Worm (Caenorhabditis elegans) whole organism, late embryonic: Measurements from ENCODE around the gene pod-2.

Experiments used
- C08G9.2 ChIP-seq: sonication (generic microtip); optimal IDR thresholded peaks from 2 replicates; lab custom pipeline; 2016; ENCODE audit warnings: mild to moderate bottlenecking, missing genetic modification characterization, moderate library complexity, missing compliant biosample characterization
- C38D4.7 ChIP-seq: fragments of 200-800 bp; sonication (Bioruptor generic); optimal IDR thresholded peaks from 2 replicates; lab custom pipeline; 2018; ENCODE audit warnings: mild to moderate bottlenecking, missing genetic modification characterization, moderate library complexity, missing compliant biosample characterization
- F13H6.1 ChIP-seq: sonication (generic microtip); optimal IDR thresholded peaks from 2 replicates; lab custom pipeline; 2016; ENCODE audit warnings: missing genetic modification characterization, missing compliant biosample characterization
- K02D7.2 ChIP-seq: sonication (generic microtip); optimal IDR thresholded peaks from 2 replicates; lab custom pipeline; 2017; ENCODE audit warnings: mild to moderate bottlenecking, missing genetic modification characterization, missing compliant biosample characterization
- ahr-1 ChIP-seq: sonication (generic microtip); optimal IDR thresholded peaks from 2 replicates; lab custom pipeline; 2016; ENCODE audit warnings: missing genetic modification characterization, missing compliant biosample characterization
- ceh-14 ChIP-seq: sonication (generic microtip); optimal IDR thresholded peaks from 2 replicates; lab custom pipeline; 2016; ENCODE audit warnings: missing genotype, missing genetic modification characterization, missing compliant biosample characterization
- ceh-18 ChIP-seq: sonication (generic microtip); optimal IDR thresholded peaks from 2 replicates; lab custom pipeline; 2016; ENCODE audit warnings: missing genetic modification characterization, missing compliant biosample characterization
- ceh-19 ChIP-seq: fragments of 200-800 bp; sonication (Bioruptor generic); optimal IDR thresholded peaks from 2 replicates; lab custom pipeline; 2018; ENCODE audit warnings: mild to moderate bottlenecking, missing genetic modification characterization, missing compliant biosample characterization
- ceh-2 ChIP-seq: sonication (generic microtip); optimal IDR thresholded peaks from 2 replicates; lab custom pipeline; 2016; ENCODE audit warnings: missing genotype, missing genetic modification characterization, missing compliant biosample characterization
- ceh-22 ChIP-seq: sonication (generic microtip); optimal IDR thresholded peaks from 2 replicates; lab custom pipeline; 2017; ENCODE audit warnings: missing biosample characterization, missing genetic modification characterization
- ceh-24 ChIP-seq: sonication (generic microtip); optimal IDR thresholded peaks from 2 replicates; lab custom pipeline; 2016; ENCODE audit warnings: mild to moderate bottlenecking, missing genetic modification characterization, missing compliant biosample characterization
- ceh-30 ChIP-seq: fragments of 150-350 bp; optimal IDR thresholded peaks from 2 replicates; lab custom pipeline; 2014; ENCODE audit warnings: missing biosample characterization, missing genetic modification characterization
- ceh-34 ChIP-seq: sonication (generic microtip); optimal IDR thresholded peaks from 2 replicates; lab custom pipeline; 2016; ENCODE audit warnings: mild to moderate bottlenecking, missing genetic modification characterization, missing compliant biosample characterization
- ceh-45 ChIP-seq: fragments of 200-800 bp; sonication (Bioruptor generic); IDR thresholded peaks from 2 replicates; pipeline ENCODE4 v1.3.6; 2022; ENCODE audit warnings: missing genetic modification reagents, missing genetic modification characterization, missing compliant biosample characterization
- ceh-6 ChIP-seq: fragments of 200-800 bp; sonication (Bioruptor generic); optimal IDR thresholded peaks from 2 replicates; lab custom pipeline; 2018; ENCODE audit warnings: mild to moderate bottlenecking, missing genetic modification characterization, missing compliant biosample characterization
- ceh-9 ChIP-seq: sonication (generic microtip); optimal IDR thresholded peaks from 2 replicates; lab custom pipeline; 2016; ENCODE audit warnings: mild to moderate bottlenecking, missing genetic modification characterization, inconsistent platforms, missing compliant biosample characterization
- elt-2 ChIP-seq: sonication (generic microtip); optimal IDR thresholded peaks from 2 replicates; lab custom pipeline; 2016; ENCODE audit warnings: missing genetic modification reagents, missing genetic modification characterization, missing compliant biosample characterization
- eyg-1 ChIP-seq: sonication (generic microtip); optimal IDR thresholded peaks from 2 replicates; lab custom pipeline; 2016; ENCODE audit warnings: missing genotype, missing genetic modification characterization, missing compliant biosample characterization
- fkh-10 ChIP-seq: fragments of 150-350 bp; optimal IDR thresholded peaks from 2 replicates; lab custom pipeline; 2014; ENCODE audit warnings: missing biosample characterization, missing genetic modification reagents, missing genetic modification characterization
- fkh-6 ChIP-seq: sonication (generic microtip); optimal IDR thresholded peaks from 2 replicates; lab custom pipeline; 2016; ENCODE audit warnings: missing genetic modification characterization, missing compliant biosample characterization
- hlh-15 ChIP-seq: sonication (generic microtip); optimal IDR thresholded peaks from 2 replicates; lab custom pipeline; 2016; ENCODE audit warnings: missing genetic modification characterization, missing compliant biosample characterization
- hlh-30 ChIP-seq: sonication (generic microtip); optimal IDR thresholded peaks from 2 replicates; lab custom pipeline; 2017; ENCODE audit warnings: antibody characterized with exemption, missing genetic modification characterization, missing compliant biosample characterization; ENCODE audit not compliant: insufficient read depth
- lin-11 ChIP-seq: fragments of 200-800 bp; sonication (Bioruptor generic); optimal IDR thresholded peaks from 2 replicates; lab custom pipeline; 2018; ENCODE audit warnings: mild to moderate bottlenecking, missing genetic modification characterization, missing compliant biosample characterization
- mec-3 ChIP-seq: sonication (generic microtip); optimal IDR thresholded peaks from 2 replicates; lab custom pipeline; 2016; ENCODE audit warnings: borderline replicate concordance, missing genetic modification characterization, missing compliant biosample characterization
- nfya-1 ChIP-seq: sonication (generic microtip); optimal IDR thresholded peaks from 2 replicates; lab custom pipeline; 2017; ENCODE audit warnings: missing genetic modification characterization, mild to moderate bottlenecking, missing compliant biosample characterization, antibody characterized with exemption, moderate library complexity
- nhr-11 ChIP-seq: fragments of 150-350 bp; optimal IDR thresholded peaks from 2 replicates; lab custom pipeline; 2014; ENCODE audit warnings: missing biosample characterization, missing genetic modification characterization
- npax-4 ChIP-seq: sonication (generic microtip); optimal IDR thresholded peaks from 2 replicates; lab custom pipeline; 2016; ENCODE audit warnings: missing genetic modification characterization, missing compliant biosample characterization
- pag-3 ChIP-seq: sonication (generic microtip); optimal IDR thresholded peaks from 2 replicates; lab custom pipeline; 2016; ENCODE audit warnings: missing compliant biosample characterization, missing genetic modification characterization, borderline replicate concordance
- pat-9 ChIP-seq: fragments of 200-800 bp; sonication (Bioruptor generic); optimal IDR thresholded peaks from 2 replicates; lab custom pipeline; 2018; ENCODE audit warnings: mild to moderate bottlenecking, missing genetic modification characterization, moderate library complexity, missing compliant biosample characterization
- pha-2 ChIP-seq: sonication (generic microtip); optimal IDR thresholded peaks from 2 replicates; lab custom pipeline; 2017; ENCODE audit warnings: mild to moderate bottlenecking, missing genetic modification characterization, missing compliant biosample characterization
- rnt-1 ChIP-seq: sonication (generic microtip); optimal IDR thresholded peaks from 2 replicates; lab custom pipeline; 2016; ENCODE audit warnings: missing genetic modification characterization, missing compliant biosample characterization
- sdc-2 ChIP-seq: sonication (generic microtip); optimal IDR thresholded peaks from 2 replicates; lab custom pipeline; 2016; ENCODE audit warnings: missing genotype, missing genetic modification characterization, missing compliant biosample characterization
- tbx-2 ChIP-seq: sonication (generic microtip); optimal IDR thresholded peaks from 2 replicates; lab custom pipeline; 2016; ENCODE audit warnings: missing genetic modification characterization, missing compliant biosample characterization
- tbx-7 ChIP-seq: sonication (generic microtip); optimal IDR thresholded peaks from 2 replicates; lab custom pipeline; 2016; ENCODE audit warnings: missing genotype, missing genetic modification characterization, missing compliant biosample characterization

The pod-2 gene

ce11 chrII:1152732-1153131, 16.1 kb downstream of the pod-2 start:
- no peak for TF ChIP-seq fkh-6
- no peak for TF ChIP-seq hlh-30 (tag; lab: Kevin White, UChicago)
- TF ChIP-seq npax-4: no peak
- no peak for TF ChIP-seq ceh-18 (tag; lab: Kevin White, UChicago)
- TF ChIP-seq, all 69 proteins: peak for 0

- TF ChIP-seq ceh-45 (GFP tag; lab: Robert Waterston, UW): no peak
- no peak for TF ChIP-seq pag-3 (tag; lab: Kevin White, UChicago)
- TF ChIP-seq ceh-2 (tag; lab: Kevin White, UChicago): no peak
- TF ChIP-seq eyg-1 (tag; lab: Kevin White, UChicago): no peak
- TF ChIP-seq F13H6.1 (tag; lab: Kevin White, UChicago): no peak
- TF ChIP-seq ceh-9 (tag; lab: Kevin White, UChicago): no peak
- no peak for TF ChIP-seq ceh-14 (tag; lab: Kevin White, UChicago)
- no peak for TF ChIP-seq K02D7.2 (tag; lab: Kevin White, UChicago)
Measured at ce11 chrII:1153299-1153698, 16.7 kb downstream of the pod-2 start.

ce11 chrII:1157135-1157534, 20.6 kb downstream of the pod-2 start:
- TF ChIP-seq pag-3 (tag; lab: Kevin White, UChicago) (no peak), ceh-22 (tag; lab: Kevin White, UChicago) (no peak), rnt-1 (tag; lab: Kevin White, UChicago) (no peak), ceh-24 (tag; lab: Kevin White, UChicago) (no peak), sdc-2 (tag; lab: Kevin White, UChicago) (no peak), ceh-14 (tag; lab: Kevin White, UChicago) (no peak)

- TF ChIP-seq elt-2: peak; percentile 40
- no peak for TF ChIP-seq ahr-1 (tag; lab: Kevin White, UChicago)
Measured at ce11 chrII:1159718-1160117, 23.1 kb downstream of the pod-2 start.

- TF ChIP-seq nfya-1 (no peak), C08G9.2 (no peak), fkh-10 (GFP tag; lab: Kevin White, UChicago) (no peak), tbx-2 (tag; lab: Kevin White, UChicago) (no peak), eyg-1 (tag; lab: Kevin White, UChicago) (no peak)
Measured at ce11 chrII:1163275-1163674, 26.7 kb downstream of the pod-2 start, which contains the start of gene T23F4.2. T23F4.2 (plus strand) TSS chrII:1163575.

- TF ChIP-seq hlh-15 (tag; lab: Kevin White, UChicago): no peak
- TF ChIP-seq fkh-10 (GFP tag; lab: Kevin White, UChicago): no peak
- no peak for TF ChIP-seq C08G9.2
- no peak for TF ChIP-seq nhr-11 (tag; lab: Kevin White, UChicago)
Measured at ce11 chrII:1170842-1171241, 34.3 kb downstream of the pod-2 start.

DNA sequence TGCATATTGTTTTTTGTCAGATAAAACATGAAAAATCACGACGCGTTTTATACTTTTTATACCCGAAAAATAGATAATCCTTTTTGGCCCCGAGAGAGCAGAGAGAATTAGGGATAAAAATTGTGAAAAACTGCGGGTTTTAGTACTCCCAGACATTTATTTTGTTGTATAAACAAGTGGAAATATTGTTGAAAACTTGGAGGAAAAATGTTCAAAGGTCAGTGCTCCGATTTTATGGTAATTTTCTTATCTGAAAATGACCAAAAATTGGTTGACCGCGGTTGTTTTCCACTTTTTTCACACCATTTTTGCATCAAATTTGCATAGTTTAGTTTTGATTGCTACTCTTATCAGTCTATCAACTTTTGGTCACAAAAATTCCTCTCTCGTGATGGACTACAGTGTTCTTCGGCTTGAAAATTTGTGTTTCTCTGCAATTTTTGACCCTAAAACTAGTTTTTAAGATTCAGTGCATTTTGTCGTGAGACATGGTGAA, 35.5 kb downstream of the pod-2 start, which contains the start of gene dlhd-1:
dlhd-1 (minus strand) TSS at position 51 of the 496 bp plus-strand sequence.
- no peak for TF ChIP-seq nhr-11 (tag; lab: Kevin White, UChicago)
- TF ChIP-seq pat-9: no peak
- no peak for TF ChIP-seq fkh-6
- no peak for TF ChIP-seq ceh-19 (GFP tag; lab: Kevin White, UChicago)
- TF ChIP-seq tbx-7: no peak

ce11 chrII:1179223-1179622, 42.6 kb downstream of the pod-2 start, which contains the start of gene nas-27:
nas-27 (minus strand) TSS chrII:1179323.
- TF ChIP-seq lin-11 (tag; lab: Kevin White, UChicago): no peak
- no peak for TF ChIP-seq C38D4.7 (GFP tag; lab: Kevin White, UChicago)
- TF ChIP-seq ceh-30: no peak
- TF ChIP-seq C08G9.2: no peak
- no peak for TF ChIP-seq hlh-30 (tag; lab: Kevin White, UChicago)
- no peak for TF ChIP-seq tbx-2 (tag; lab: Kevin White, UChicago)
- TF ChIP-seq mec-3 (tag; lab: Kevin White, UChicago): no peak
- no peak for TF ChIP-seq ceh-34
- no peak for TF ChIP-seq ceh-6
- no peak for TF ChIP-seq pha-2 (tag; lab: Kevin White, UChicago)
- no peak for TF ChIP-seq ceh-19 (GFP tag; lab: Kevin White, UChicago)
